Fruit fly (Drosophila melanogaster) whole organism, embryonic: ENCODE results near the gene mRpL27.

ENCODE experiments used
- Bgb ChIP-seq: fragments of 200-800 bp; sonication (Bioruptor generic); IDR thresholded peaks from 2 replicates; pipeline ENCODE4 v1.3.6; 2022; ENCODE audit warnings: missing biosample characterization, missing genetic modification characterization; ENCODE audit not compliant: partially characterized antibody
- CG10209 ChIP-seq: fragments of 200-800 bp; sonication (Bioruptor generic); optimal IDR thresholded peaks from 3 replicates; lab custom pipeline; 2017; ENCODE audit warnings: missing biosample characterization, mild to moderate bottlenecking, missing genetic modification characterization, missing genetic modification reagents
- CG11093 ChIP-seq: fragments of 200-800 bp; sonication (Bioruptor generic); IDR thresholded peaks from 3 replicates; pipeline ENCODE4 v1.3.6; 2022; ENCODE audit warnings: missing biosample characterization, missing genetic modification characterization
- CG13287 ChIP-seq: fragments of 200-800 bp; sonication (Bioruptor generic); IDR thresholded peaks from 2 replicates; pipeline ENCODE4 v1.3.6; 2022; ENCODE audit warnings: missing biosample characterization, missing genetic modification characterization; ENCODE audit not compliant: partially characterized antibody
- CG13894 ChIP-seq: fragments of 200-800 bp; sonication (Bioruptor generic); optimal IDR thresholded peaks from 3 replicates; lab custom pipeline; 2018; ENCODE audit warnings: missing biosample characterization, mild to moderate bottlenecking, missing genetic modification characterization, moderate library complexity
- CG17186 ChIP-seq: fragments of 200-800 bp; sonication (Bioruptor generic); optimal IDR thresholded peaks from 3 replicates; lab custom pipeline; 2017; ENCODE audit warnings: missing biosample characterization, missing genetic modification reagents, missing genetic modification characterization
- CG17612 ChIP-seq: fragments of 200-800 bp; sonication (Bioruptor generic); IDR thresholded peaks from 2 replicates; pipeline ENCODE4 v1.3.6; 2022; ENCODE audit warnings: missing biosample characterization, missing genetic modification characterization
- CG30020 ChIP-seq: fragments of 200-800 bp; optimal IDR thresholded peaks from 2 replicates; lab custom pipeline; 2019; ENCODE audit warnings: missing biosample characterization, mild to moderate bottlenecking, missing genetic modification characterization, moderate library complexity
- CG32532 ChIP-seq: fragments of 200-800 bp; sonication (Bioruptor generic); IDR thresholded peaks from 2 replicates; pipeline ENCODE4 v1.3.6; 2022; ENCODE audit warnings: missing biosample characterization, missing genetic modification characterization
- CG6175 ChIP-seq: fragments of 200-800 bp; sonication (Bioruptor generic); IDR thresholded peaks from 3 replicates; pipeline ENCODE4 v1.3.6; 2022; ENCODE audit warnings: missing biosample characterization, missing genetic modification characterization
- D19B ChIP-seq: fragments of 200-800 bp; sonication (Bioruptor generic); optimal IDR thresholded peaks from 2 replicates; lab custom pipeline; 2017; ENCODE audit warnings: missing biosample characterization, mild to moderate bottlenecking, missing genetic modification characterization
- Dll ChIP-seq: fragments of 200-800 bp; sonication (Bioruptor generic); IDR thresholded peaks from 4 replicates; pipeline ENCODE4 v1.3.6; 2022; ENCODE audit warnings: missing biosample characterization, missing genetic modification characterization; ENCODE audit not compliant: partially characterized antibody
- Drgx ChIP-seq: fragments of 200-800 bp; sonication (Bioruptor generic); IDR thresholded peaks from 2 replicates; pipeline ENCODE4 v1.3.6; 2022; ENCODE audit warnings: missing biosample characterization, missing genetic modification characterization
- Ets65A ChIP-seq: fragments of 200-800 bp; sonication (Bioruptor generic); peaks from one replicate; lab custom pipeline; 2016; ENCODE audit warnings: missing biosample characterization, missing genetic modification characterization
- GATAe ChIP-seq: fragments of 200-800 bp; sonication (Bioruptor generic); conservative IDR thresholded peaks from 2 replicates; pipeline ENCODE4 v1.3.6; 2022; ENCODE audit warnings: missing biosample characterization, missing genetic modification characterization
- HLH3B ChIP-seq: fragments of 200-800 bp; sonication (Bioruptor generic); IDR thresholded peaks from 2 replicates; pipeline ENCODE4 v1.3.6; 2022; ENCODE audit warnings: missing biosample characterization, missing genetic modification characterization
- Hmr ChIP-seq: fragments of 200-800 bp; sonication (Bioruptor generic); optimal IDR thresholded peaks from 3 replicates; lab custom pipeline; 2017; ENCODE audit warnings: mild to moderate bottlenecking, missing biosample characterization, missing genetic modification reagents, missing genetic modification characterization
- Hr78 ChIP-seq, 2 experiments: fragments of 200-800 bp in 1 of 2; fragments of >200 bp in 1 of 2; sonication (Bioruptor generic) in 1 of 2; optimal IDR thresholded peaks; 2 replicates each; lab custom pipeline; 2017 to 2019; ENCODE audit warnings: missing biosample characterization in 2 of 2, missing genetic modification characterization in 2 of 2, mild to moderate bottlenecking in 1 of 2, moderate library complexity in 1 of 2
- Jarid2 ChIP-seq: fragments of 200-800 bp; sonication (Bioruptor generic); optimal IDR thresholded peaks from 3 replicates; lab custom pipeline; 2017; ENCODE audit warnings: mild to moderate bottlenecking, missing biosample characterization, missing genetic modification reagents, missing genetic modification characterization
- MBD-R2 ChIP-seq: fragments of 200-800 bp; sonication (Bioruptor generic); IDR thresholded peaks from 2 replicates; pipeline ENCODE4 v1.3.6; 2022; ENCODE audit warnings: missing biosample characterization, missing genetic modification characterization
- Med ChIP-seq: fragments of 200-800 bp; sonication (Bioruptor generic); peaks from one replicate; lab custom pipeline; 2016; ENCODE audit warnings: missing biosample characterization, missing genetic modification characterization, mild to moderate bottlenecking, inconsistent platforms, moderate library complexity
- Rfx ChIP-seq: fragments of 200-800 bp; sonication (Bioruptor generic); IDR thresholded peaks from 2 replicates; pipeline ENCODE4 v1.3.6; 2022; ENCODE audit warnings: missing biosample characterization, missing genetic modification characterization
- Sin3A ChIP-seq: fragments of >200 bp; optimal IDR thresholded peaks from 2 replicates; lab custom pipeline; 2018
- Trl ChIP-seq, 3 experiments: fragments of >200 bp in 2 of 3; fragments of 200-800 bp in 1 of 3; sonication (Bioruptor generic) in 1 of 3; optimal IDR thresholded peaks; 2 replicates in 1 of 3; 3 replicates in 2 of 3; lab custom pipeline; 2016 to 2017; ENCODE audit warnings: missing biosample characterization in 1 of 3, missing genetic modification characterization in 1 of 3
- cg ChIP-seq: fragments of 200-800 bp; sonication (Bioruptor generic); optimal IDR thresholded peaks from 3 replicates; lab custom pipeline; 2019; ENCODE audit warnings: missing biosample characterization, mild to moderate bottlenecking, missing genetic modification characterization, moderate library complexity
- chinmo ChIP-seq: fragments of 200-800 bp; sonication (Bioruptor generic); IDR thresholded peaks from 4 replicates; pipeline ENCODE4 v1.3.6; 2022; ENCODE audit warnings: missing biosample characterization, missing genetic modification characterization; ENCODE audit not compliant: partially characterized antibody
- cwo ChIP-seq: fragments of 200-800 bp; sonication (Bioruptor generic); optimal IDR thresholded peaks from 3 replicates; lab custom pipeline; 2017; ENCODE audit warnings: missing biosample characterization, missing genetic modification characterization, mild to moderate bottlenecking, moderate library complexity, missing genetic modification reagents
- emc ChIP-seq: fragments of 200-800 bp; sonication (Bioruptor generic); optimal IDR thresholded peaks from 2 replicates; lab custom pipeline; 2016; ENCODE audit warnings: missing biosample characterization, missing genetic modification characterization
- en ChIP-seq: fragments of 200-800 bp; sonication (Bioruptor generic); optimal IDR thresholded peaks from 2 replicates; lab custom pipeline; 2016; ENCODE audit warnings: missing biosample characterization, missing genetic modification characterization
- exex ChIP-seq: fragments of 200-800 bp; sonication (Bioruptor generic); optimal IDR thresholded peaks from 4 replicates; lab custom pipeline; 2018; ENCODE audit warnings: missing biosample characterization, mild to moderate bottlenecking, missing genetic modification characterization, moderate library complexity
- eyg ChIP-seq: fragments of 200-800 bp; sonication (Bioruptor generic); optimal IDR thresholded peaks from 3 replicates; lab custom pipeline; 2016; ENCODE audit warnings: missing biosample characterization, missing genetic modification characterization
- grn ChIP-seq: fragments of 200-800 bp; sonication (Bioruptor generic); optimal IDR thresholded peaks from 3 replicates; lab custom pipeline; 2017; ENCODE audit warnings: missing biosample characterization, missing genetic modification characterization
- mirr ChIP-seq: fragments of 200-800 bp; sonication (Bioruptor generic); optimal IDR thresholded peaks from 3 replicates; lab custom pipeline; 2018; ENCODE audit warnings: missing biosample characterization, mild to moderate bottlenecking, missing genetic modification characterization
- org-1 ChIP-seq: fragments of 200-800 bp; sonication (Bioruptor generic); optimal IDR thresholded peaks from 2 replicates; lab custom pipeline; 2017; ENCODE audit warnings: missing biosample characterization, missing genetic modification characterization
- ranshi ChIP-seq: fragments of 200-800 bp; sonication (Bioruptor generic); IDR thresholded peaks from 2 replicates; pipeline ENCODE4 v1.3.6; 2022; ENCODE audit warnings: missing biosample characterization, missing genetic modification characterization
- rib ChIP-seq: fragments of 200-800 bp; sonication (Bioruptor generic); IDR thresholded peaks from 2 replicates; pipeline ENCODE4 v1.3.6; 2022; ENCODE audit warnings: missing biosample characterization, missing genetic modification characterization
- ro ChIP-seq: fragments of 200-800 bp; sonication (Bioruptor generic); IDR thresholded peaks from 2 replicates; pipeline ENCODE4 v1.3.6; 2022; ENCODE audit warnings: missing biosample characterization, missing genetic modification characterization
- scrt ChIP-seq: fragments of 200-800 bp; sonication (Bioruptor generic); optimal IDR thresholded peaks from 2 replicates; lab custom pipeline; 2018; ENCODE audit warnings: missing biosample characterization, mild to moderate bottlenecking, missing genetic modification characterization, moderate library complexity
- sd ChIP-seq: fragments of 200-800 bp; sonication (Bioruptor generic); optimal IDR thresholded peaks from 3 replicates; lab custom pipeline; 2018; ENCODE audit warnings: missing biosample characterization, mild to moderate bottlenecking, missing genetic modification characterization, moderate library complexity
- so ChIP-seq: fragments of 200-800 bp; sonication (Bioruptor generic); IDR thresholded peaks from 3 replicates; pipeline ENCODE4 v1.3.6; 2022; ENCODE audit warnings: missing biosample characterization, missing genetic modification characterization
- sob ChIP-seq: fragments of 200-800 bp; sonication (Bioruptor generic); IDR thresholded peaks from 2 replicates; pipeline ENCODE4 v1.3.6; 2022; ENCODE audit warnings: missing biosample characterization, missing genetic modification characterization
- vvl ChIP-seq: fragments of 200-800 bp; sonication (Bioruptor generic); IDR thresholded peaks from 2 replicates; pipeline ENCODE4 v1.3.6; 2022; ENCODE audit warnings: missing biosample characterization, missing genetic modification characterization
- zfh1 ChIP-seq: fragments of 200-800 bp; sonication (Bioruptor generic); IDR thresholded peaks from 3 replicates; pipeline ENCODE4 v1.3.6; 2022; ENCODE audit warnings: missing biosample characterization, missing genetic modification characterization

Gene mRpL27

dm6 chr2L:4477978-4478377 lies 18.5 kb upstream of the mRpL27 start (continued):
- no peak for TF ChIP-seq emc (GFP tag; lab: Kevin White, UChicago)

- TF ChIP-seq cg (GFP tag; lab: Kevin White, UChicago), result peak; percentile 50
- no peak for TF ChIP-seq eyg (GFP tag; lab: Kevin White, UChicago)
- TF ChIP-seq Hmr (GFP tag; lab: Kevin White, UChicago), result no peak
- TF ChIP-seq GATAe, result no peak
- TF ChIP-seq CG32532 (GFP tag; lab: Robert Waterston, UW), result peak; percentile 22; the same call in 1 of the 2 replicates
- TF ChIP-seq ro (GFP tag; lab: Robert Waterston, UW), result no peak
- peak; percentile 35 for TF ChIP-seq Ets65A (GFP tag; lab: Kevin White, UChicago)
- peak; percentile 74 for TF ChIP-seq Med (GFP tag; lab: Kevin White, UChicago)
- peak; percentile 32 to 50 for TF ChIP-seq Trl (optimal IDR thresholded peaks at IDR 0.05; lab: Kevin White, UChicago)
- TF ChIP-seq Trl (GFP tag; optimal IDR thresholded peaks at IDR 0.05; lab: Kevin White, UChicago), result no peak
- no peak for TF ChIP-seq CG11093
- no peak for TF ChIP-seq scrt
- TF ChIP-seq CG13894 (tag; lab: Kevin White, UChicago), result peak; percentile 98
- peak; percentile 81 for TF ChIP-seq grn (GFP tag; lab: Kevin White, UChicago)
- no peak for TF ChIP-seq en (GFP tag; lab: Kevin White, UChicago)
- no peak; the same call in 1 of the 2 replicates for TF ChIP-seq sob
- peak; percentile 64 for TF ChIP-seq cwo (GFP tag; lab: Kevin White, UChicago)
- no peak for TF ChIP-seq HLH3B
- TF ChIP-seq Drgx, result peak; percentile 46; the same call in 1 of the 2 replicates
- no peak for TF ChIP-seq Sin3A (lab: Kevin White, UChicago)
- TF ChIP-seq so (GFP tag; lab: Robert Waterston, UW), result 0 out of 3 replicates have a peak, but pooled peaks have one; percentile 23
- peak; percentile 35; the same call in 1 of the 2 replicates for TF ChIP-seq vvl
- 0 out of 4 replicates have a peak, but pooled peaks have one; percentile 12 for TF ChIP-seq Dll (GFP tag; lab: Robert Waterston, UW)
- peak; percentile 95 for TF ChIP-seq CG6175 (GFP tag; lab: Robert Waterston, UW)
- peak; percentile 71 for TF ChIP-seq exex
- TF ChIP-seq D19B (GFP tag; lab: Kevin White, UChicago), result peak; percentile 28
- TF ChIP-seq CG17612, result no peak
- TF ChIP-seq rib, result peak; percentile 54; the same call in 1 of the 2 replicates
- TF ChIP-seq Rfx, result no peak
- 0 out of 2 replicates have a peak, but pooled peaks have one; percentile 33 for TF ChIP-seq ranshi
- 0 out of 2 replicates have a peak, but pooled peaks have one; percentile 28 for TF ChIP-seq Bgb (GFP tag; lab: Robert Waterston, UW)
- TF ChIP-seq CG13287 (GFP tag; lab: Robert Waterston, UW), result peak; percentile 34; the same call in 1 of the 2 replicates
- TF ChIP-seq org-1, result no peak
- TF ChIP-seq CG30020, result no peak
- peak; percentile 77 for TF ChIP-seq sd (tag; lab: Kevin White, UChicago)
- no peak for TF ChIP-seq CG10209
- TF ChIP-seq chinmo (GFP tag; lab: Robert Waterston, UW), result 0 out of 4 replicates have a peak, but pooled peaks have one; percentile 62
- 0 out of 3 replicates have a peak, but pooled peaks have one; percentile 17 for TF ChIP-seq zfh1
- peak; percentile 56 for TF ChIP-seq Jarid2
- TF ChIP-seq MBD-R2 (GFP tag; lab: Robert Waterston, UW), result 0 out of 2 replicates have a peak, but pooled peaks have one; percentile 6
- no peak for TF ChIP-seq CG17186 (GFP tag; lab: Kevin White, UChicago)
- peak; percentile 63 for TF ChIP-seq mirr (GFP tag; lab: Kevin White, UChicago)
- TF ChIP-seq Hr78 (GFP tag; optimal IDR thresholded peaks at IDR 0.05; lab: Kevin White, UChicago), result peak in 1 of 2 experiments; percentile 4
These were observed 17.3 kb upstream of the mRpL27 start, which contains the start of gene ine for dm6 chr2L:4476672-4477273. TSS of gene ine (minus strand) at chr2L:4477022.
